Worm (Caenorhabditis elegans) whole organism, L4/young adult: Measurements from ENCODE around the gene ZK637.4.

Experiments
- W03F9.2 ChIP-seq: fragments of 150-350 bp; optimal IDR thresholded peaks from 2 replicates; lab custom pipeline; 2014; ENCODE audit warnings: missing biosample characterization, missing genetic modification characterization
- dao-5 ChIP-seq: sonication (generic microtip); optimal IDR thresholded peaks from 2 replicates; lab custom pipeline; 2016; ENCODE audit warnings: missing genotype, missing genetic modification characterization, moderate library complexity, missing compliant biosample characterization
- him-1 ChIP-seq: sonication (generic microtip); optimal IDR thresholded peaks from 2 replicates; lab custom pipeline; 2016; ENCODE audit warnings: missing genotype, missing genetic modification reagents, missing genetic modification characterization, missing compliant biosample characterization

ZK637.4 gene

DNA sequence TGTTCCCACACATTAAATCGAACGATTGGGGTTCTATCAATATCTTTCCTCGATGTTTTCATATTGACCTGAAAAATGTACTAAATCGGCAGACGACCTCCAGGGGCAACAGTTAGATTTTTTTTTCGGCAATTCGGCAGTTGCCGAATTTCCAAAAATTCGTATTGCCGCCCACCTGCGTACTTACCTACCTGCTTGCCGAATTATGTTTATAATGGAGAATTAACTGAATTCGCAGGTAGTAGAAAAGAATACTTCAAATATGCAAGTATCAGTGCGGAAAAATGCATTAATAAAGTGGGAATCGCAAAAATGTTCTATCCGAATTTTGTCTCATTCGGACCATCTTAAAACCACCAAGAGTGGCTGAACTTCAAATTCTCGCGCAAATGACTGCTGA lies 23.9 kb upstream of the ZK637.4 start:
- TF ChIP-seq dao-5 (tag; lab: Kevin White, UChicago) = no peak
- TF ChIP-seq W03F9.2 (tag; lab: Kevin White, UChicago) = no peak
- TF ChIP-seq him-1 (tag; lab: Kevin White, UChicago) = no peak

DNA sequence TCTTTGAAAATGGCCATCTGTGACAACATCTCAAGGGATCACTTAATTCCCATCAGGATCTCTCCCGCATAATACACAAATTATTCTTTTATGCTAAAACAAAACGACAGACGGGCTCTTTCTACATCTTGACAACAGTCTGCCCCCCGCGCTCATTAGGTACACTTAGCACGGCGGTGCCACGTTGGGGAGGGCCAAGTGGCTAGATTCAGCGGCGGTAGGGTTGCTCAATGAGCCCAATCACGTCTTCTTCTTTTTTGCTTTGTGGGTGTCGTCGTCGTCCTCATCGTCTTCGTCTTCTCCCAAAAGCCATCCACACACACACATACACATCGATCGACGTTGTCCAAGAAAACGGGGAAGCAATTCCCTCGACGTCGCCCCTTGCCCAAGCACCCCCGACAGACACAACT lies 20.5 kb upstream of the ZK637.4 start:
- TF ChIP-seq him-1 (tag; lab: Kevin White, UChicago) (peak; percentile 60), dao-5 (tag; lab: Kevin White, UChicago) (no peak)

DNA sequence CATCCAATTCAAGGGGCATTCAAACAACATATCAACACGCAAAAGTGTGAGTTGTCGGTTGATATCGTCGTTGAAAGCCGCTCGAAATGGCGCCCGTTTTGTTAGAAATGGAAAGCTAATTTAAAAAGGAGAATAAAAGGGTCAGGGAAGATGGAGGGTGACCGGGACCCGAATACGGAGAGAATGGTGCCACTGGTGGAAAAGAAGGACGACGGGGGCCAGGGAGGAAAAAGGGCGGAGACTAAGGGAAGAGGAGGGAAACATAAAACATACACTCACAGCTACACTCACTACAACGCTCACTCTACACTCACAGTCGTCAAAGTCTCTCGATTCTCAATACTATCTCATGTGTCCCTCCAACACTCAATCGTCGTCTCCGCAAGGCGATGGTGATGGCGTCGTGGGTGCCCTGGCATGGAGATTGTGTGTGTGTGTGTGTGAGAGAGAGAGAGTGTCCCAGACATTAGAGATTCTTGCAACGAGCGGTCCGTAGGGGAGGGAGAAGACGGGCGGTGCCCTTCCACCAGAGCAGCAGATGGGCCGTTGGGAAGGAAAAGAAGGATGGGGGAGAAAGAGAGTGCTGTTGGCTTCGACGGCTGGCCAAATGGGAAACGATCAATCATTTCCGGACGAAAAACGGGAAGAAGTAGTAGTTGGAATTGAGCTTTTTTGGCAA lies 19.4 kb upstream of the ZK637.4 start:
- no peak for TF ChIP-seq W03F9.2 (tag; lab: Kevin White, UChicago)
- TF ChIP-seq him-1 (tag; lab: Kevin White, UChicago) = peak; percentile 86

DNA sequence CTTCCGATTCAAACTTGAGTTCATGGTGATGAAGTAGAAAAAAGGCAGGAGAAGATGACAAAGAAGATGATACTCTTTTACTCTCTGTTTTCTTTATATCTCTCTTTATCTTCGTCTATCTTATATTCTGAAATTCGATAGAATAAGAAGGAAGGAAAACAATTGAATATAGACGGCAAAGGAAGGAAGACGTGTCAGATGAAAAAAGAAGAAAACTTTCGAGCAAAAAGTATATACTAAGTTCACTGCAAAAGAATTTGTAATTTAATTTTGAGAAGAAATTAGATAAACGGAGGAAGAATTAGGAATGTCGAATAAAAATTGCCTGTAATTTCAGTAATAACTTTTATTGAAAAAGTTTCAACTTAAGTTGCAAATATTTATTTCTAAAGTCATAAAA lies 16.6 kb upstream of the ZK637.4 start, which contains the start of gene K01F9.2:
TSS of gene K01F9.2 (minus strand) at position 127 of the 400 bp plus-strand sequence.
- no peak for TF ChIP-seq dao-5 (tag; lab: Kevin White, UChicago)
- no peak for TF ChIP-seq him-1 (tag; lab: Kevin White, UChicago)
- TF ChIP-seq W03F9.2 (tag; lab: Kevin White, UChicago) = no peak

DNA sequence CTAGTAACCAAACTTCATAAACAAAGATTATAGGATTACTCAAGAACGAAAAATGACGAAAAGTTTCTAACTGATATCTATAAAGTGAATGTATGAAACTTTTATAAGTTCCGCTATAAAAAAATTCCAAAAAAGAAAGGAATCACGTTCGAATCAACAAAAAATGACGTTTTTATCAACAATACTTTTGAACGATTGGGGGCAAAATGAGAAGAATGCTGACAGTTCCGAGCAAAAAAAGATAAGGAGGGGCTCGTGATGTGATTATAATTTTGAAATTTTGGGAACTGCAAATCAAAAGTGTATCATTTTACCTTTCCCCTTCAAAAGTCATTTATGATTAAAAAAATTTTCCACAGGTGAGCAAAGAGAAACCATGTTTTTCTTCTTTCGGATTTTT lies 14.6 kb upstream of the ZK637.4 start:
- TF ChIP-seq dao-5 (tag; lab: Kevin White, UChicago) (no peak), him-1 (tag; lab: Kevin White, UChicago) (no peak), W03F9.2 (tag; lab: Kevin White, UChicago) (no peak)

DNA sequence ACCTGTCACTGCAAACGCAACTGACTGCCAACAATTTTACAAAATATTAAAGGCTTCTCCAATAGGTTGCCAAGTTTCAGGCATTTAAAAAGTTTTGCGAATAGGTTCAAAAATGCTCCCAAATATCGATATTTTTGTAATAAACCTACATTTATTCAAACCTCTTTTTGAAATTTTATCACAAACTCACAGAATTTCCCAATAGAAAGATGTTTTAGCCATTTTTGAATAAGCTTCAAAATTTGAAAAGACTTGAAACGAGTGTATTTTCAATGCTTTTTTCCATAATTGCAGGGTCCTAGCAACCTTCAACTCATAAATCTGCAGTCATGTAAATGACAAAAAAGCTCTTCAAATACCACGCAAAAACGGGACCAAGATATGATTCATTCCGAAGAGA lies 11.2 kb upstream of the ZK637.4 start:
- TF ChIP-seq him-1 (tag; lab: Kevin White, UChicago) (no peak), dao-5 (tag; lab: Kevin White, UChicago) (no peak), W03F9.2 (tag; lab: Kevin White, UChicago) (no peak)

DNA sequence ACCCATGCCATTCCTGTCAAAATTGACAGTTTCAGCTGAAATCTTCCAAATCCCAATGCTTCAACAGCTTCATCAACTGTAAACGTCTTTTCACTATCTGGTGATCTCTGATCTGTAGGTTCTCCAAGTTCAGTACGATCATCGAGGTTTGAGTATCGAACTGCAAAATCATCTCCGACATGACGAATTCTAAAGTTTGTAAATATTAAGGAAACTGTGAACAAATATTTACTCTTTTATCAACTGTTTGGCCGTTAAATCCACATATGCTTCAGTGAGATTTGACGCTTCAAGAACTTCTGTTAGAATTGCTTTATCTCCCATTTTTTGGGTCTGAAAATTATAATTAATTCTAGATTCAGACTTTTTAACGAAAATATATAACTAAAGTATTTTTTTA lies 8.4 kb upstream of the ZK637.4 start, which contains the start of gene svop-1:
TSS of gene svop-1 (minus strand) at position 339 of the 400 bp plus-strand sequence.
- no peak for TF ChIP-seq him-1 (tag; lab: Kevin White, UChicago)
- no peak for TF ChIP-seq dao-5 (tag; lab: Kevin White, UChicago)
- no peak for TF ChIP-seq W03F9.2 (tag; lab: Kevin White, UChicago)

DNA sequence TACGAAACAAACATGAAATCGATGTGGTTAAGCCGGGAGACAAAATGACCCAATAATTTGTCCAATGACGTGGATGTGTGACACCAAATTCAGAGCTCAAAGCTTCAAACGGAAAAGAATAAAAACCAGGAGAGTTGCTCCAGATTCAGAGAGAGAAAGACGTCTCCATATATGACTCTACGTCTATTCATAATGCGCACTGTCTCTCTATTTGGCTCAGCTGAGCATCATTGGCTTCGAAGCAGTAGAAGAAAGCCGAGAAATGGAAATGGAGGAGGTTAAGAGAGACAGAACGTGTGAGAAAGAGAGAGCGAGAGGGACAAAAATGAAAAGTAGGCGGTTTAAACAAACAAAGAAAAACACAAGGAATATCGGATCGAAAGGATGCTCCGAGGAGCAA lies 7.3 kb upstream of the ZK637.4 start:
- TF ChIP-seq dao-5 (tag; lab: Kevin White, UChicago) (no peak), him-1 (tag; lab: Kevin White, UChicago) (peak; percentile 2), W03F9.2 (tag; lab: Kevin White, UChicago) (no peak)

DNA sequence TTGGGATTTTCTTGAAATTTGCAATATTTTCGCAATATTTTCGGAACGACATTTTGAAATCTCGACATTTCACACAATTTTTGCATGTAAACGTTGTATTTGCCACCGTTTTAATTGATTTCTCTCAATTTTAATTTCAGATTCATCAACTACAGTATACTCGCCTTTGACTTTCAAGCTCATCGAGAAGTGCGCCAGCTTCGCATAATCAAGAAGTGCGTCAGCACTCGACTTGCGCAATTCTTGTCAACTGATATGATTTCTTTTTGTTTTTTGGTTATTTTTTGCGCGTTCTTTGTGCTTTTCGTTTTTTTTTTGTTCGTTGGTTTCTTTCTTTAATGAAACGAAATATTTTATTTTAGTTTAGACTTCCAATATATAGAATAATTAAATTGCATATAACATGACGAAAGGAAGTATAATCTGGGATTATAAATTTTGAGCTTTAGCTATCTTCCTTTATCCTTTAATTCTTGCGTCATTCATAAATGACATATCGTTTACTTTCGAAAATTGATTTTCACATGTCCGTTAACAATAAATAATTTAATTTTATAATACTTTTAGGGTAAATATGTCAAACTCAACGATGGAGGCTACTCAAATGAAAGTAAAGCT lies 6.3 kb upstream of the ZK637.4 start, which contains the start of gene famh-136:
TSS of gene famh-136 (plus strand) at position 568 of the 618 bp plus-strand sequence.
- TF ChIP-seq dao-5 (tag; lab: Kevin White, UChicago) (no peak), W03F9.2 (tag; lab: Kevin White, UChicago) (peak; percentile 94), him-1 (tag; lab: Kevin White, UChicago) (peak; percentile 50)

DNA sequence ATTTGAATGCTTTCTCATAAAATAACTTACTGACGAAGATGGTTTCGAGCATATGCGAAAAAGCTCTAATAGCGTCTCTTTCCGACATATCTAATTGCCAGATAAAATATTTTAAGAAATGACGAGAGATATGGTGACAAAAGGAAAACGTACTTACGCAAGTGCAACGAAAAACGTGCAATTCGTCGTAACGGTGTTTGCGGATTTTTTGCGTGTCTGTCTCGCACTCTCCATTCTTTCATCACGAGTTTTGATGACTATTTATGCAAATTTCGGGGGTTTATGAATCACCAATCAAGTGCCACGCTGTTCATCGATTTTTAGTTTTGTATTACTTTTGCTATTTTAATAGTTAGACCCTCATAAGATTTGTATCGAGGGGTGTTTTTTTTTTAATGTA lies 4.6 kb upstream of the ZK637.4 start, which contains the start of gene ZK637.14:
TSS of gene ZK637.14 (minus strand) at position 201 of the 400 bp plus-strand sequence.
- no peak for TF ChIP-seq him-1 (tag; lab: Kevin White, UChicago)
- no peak for TF ChIP-seq dao-5 (tag; lab: Kevin White, UChicago)
- peak; percentile 53 for TF ChIP-seq W03F9.2 (tag; lab: Kevin White, UChicago)

DNA sequence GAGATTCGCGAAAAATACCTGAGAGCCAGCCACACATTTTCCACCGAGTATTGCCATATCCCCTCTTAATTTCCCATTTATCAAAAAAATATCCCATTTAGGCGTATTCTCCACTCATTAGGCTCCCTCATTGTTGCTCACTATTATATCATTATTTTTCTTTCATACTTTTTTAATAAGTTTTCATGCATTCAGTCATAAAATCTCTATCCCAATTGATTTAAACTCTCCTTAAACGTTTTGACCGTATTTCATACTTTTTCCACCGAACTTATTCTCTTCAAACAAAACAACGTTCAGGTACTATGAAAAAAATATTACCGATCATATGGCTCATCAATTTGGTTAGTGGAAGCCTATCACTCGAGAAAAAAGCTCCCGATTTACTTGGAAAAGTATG lies 3.6 kb upstream of the ZK637.4 start, which contains the start of gene lnkn-1:
TSS of gene lnkn-1 (plus strand) at position 301 of the 400 bp plus-strand sequence.
- TF ChIP-seq W03F9.2 (tag; lab: Kevin White, UChicago) (no peak), him-1 (tag; lab: Kevin White, UChicago) (no peak), dao-5 (tag; lab: Kevin White, UChicago) (no peak)

DNA sequence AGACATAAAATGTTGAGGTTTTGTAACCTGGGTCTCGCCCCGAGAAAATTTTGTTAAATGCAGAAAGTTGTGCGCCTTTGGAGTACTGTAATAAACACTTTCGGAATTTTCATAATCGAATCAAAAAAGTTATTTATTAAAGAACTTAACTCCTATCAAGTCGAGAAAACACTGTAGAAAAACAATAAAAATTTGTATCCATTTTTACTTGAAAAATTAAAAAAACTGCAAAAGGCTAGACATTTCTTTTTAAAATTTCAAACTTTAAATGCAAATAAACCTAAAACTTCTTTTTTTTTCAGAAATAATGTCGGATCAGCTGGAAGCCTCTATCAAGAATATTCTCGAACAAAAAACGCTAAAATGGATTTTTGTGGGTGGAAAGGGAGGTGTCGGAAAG lies 1.2 kb downstream of the ZK637.4 start, which contains the start of gene asna-1:
TSS of gene asna-1 (plus strand) at position 301 of the 400 bp plus-strand sequence.
- TF ChIP-seq him-1 (tag; lab: Kevin White, UChicago) (no peak), dao-5 (tag; lab: Kevin White, UChicago) (no peak), W03F9.2 (tag; lab: Kevin White, UChicago) (no peak)

DNA sequence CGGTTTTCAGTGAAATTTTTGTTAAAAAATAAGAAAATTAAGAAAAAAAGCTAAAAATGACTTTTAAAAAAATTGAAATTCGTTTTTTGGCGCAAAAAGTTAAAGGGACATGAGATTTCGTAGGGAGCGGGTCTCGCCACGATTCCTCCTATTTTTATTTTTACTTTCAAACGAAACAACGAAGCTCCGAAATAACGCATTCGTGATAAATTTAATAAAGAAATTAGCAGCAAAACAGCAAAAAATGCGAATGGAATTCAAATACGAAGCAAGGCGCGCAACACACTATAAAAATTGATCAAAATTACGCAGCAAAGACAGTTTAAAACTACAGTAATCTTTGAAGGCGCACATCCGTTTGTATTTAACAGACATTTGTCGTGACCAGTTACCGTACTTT lies 6.2 kb downstream of the ZK637.4 start:
- TF ChIP-seq W03F9.2 (tag; lab: Kevin White, UChicago) (peak; percentile 65), dao-5 (tag; lab: Kevin White, UChicago) (no peak), him-1 (tag; lab: Kevin White, UChicago) (no peak)
